Worm (Caenorhabditis elegans): ENCODE measurements around the gene sru-1.

The sru-1 gene

DNA sequence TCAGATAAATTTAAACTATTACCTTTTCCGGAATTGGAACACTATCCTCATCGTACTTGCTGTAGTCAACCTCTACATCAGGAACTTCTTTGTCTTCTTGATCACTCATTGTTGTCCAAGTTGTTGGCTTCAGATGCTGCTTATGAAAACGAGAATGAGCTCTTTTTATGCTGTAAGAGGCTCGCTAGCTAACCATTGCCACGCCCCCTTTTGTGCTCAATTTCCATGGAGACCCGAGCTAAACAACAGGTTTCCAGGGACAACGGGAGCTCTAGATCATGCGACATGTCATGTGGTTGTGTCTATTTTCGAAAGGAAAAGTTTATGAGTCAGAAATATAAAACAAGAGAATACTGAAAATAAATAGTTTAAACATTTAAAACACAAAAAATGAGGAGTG, 22.0 kb downstream of the sru-1 start, which contains the start of gene C33A12.4:
Gene C33A12.4 (minus strand): TSS at position 131 of the 400 bp plus-strand sequence.
- no peak for TF ChIP-seq nhr-76 (tag; optimal IDR thresholded peaks at IDR 0.05)
- peak; percentile 17 for TF ChIP-seq fkh-10 (GFP tag; optimal IDR thresholded peaks at IDR 0.05)
- TF ChIP-seq zag-1 (tag; optimal IDR thresholded peaks at IDR 0.05): no peak
- TF ChIP-seq nhr-12 (tag; optimal IDR thresholded peaks at IDR 0.05): no peak
- no peak for TF ChIP-seq ZK546.5 (tag; optimal IDR thresholded peaks at IDR 0.05)
- no peak for TF ChIP-seq nhr-28 (tag; optimal IDR thresholded peaks at IDR 0.05)
- TF ChIP-seq elt-2 (tag; optimal IDR thresholded peaks at IDR 0.05): no peak
- TF ChIP-seq nfya-1 (tag; optimal IDR thresholded peaks at IDR 0.05; ENCODE audit: insufficient read depth): peak; percentile 2
- no peak for TF ChIP-seq nhr-77 (tag; optimal IDR thresholded peaks at IDR 0.05)
- no peak for TF ChIP-seq sea-2 (GFP tag; optimal IDR thresholded peaks at IDR 0.05)

DNA sequence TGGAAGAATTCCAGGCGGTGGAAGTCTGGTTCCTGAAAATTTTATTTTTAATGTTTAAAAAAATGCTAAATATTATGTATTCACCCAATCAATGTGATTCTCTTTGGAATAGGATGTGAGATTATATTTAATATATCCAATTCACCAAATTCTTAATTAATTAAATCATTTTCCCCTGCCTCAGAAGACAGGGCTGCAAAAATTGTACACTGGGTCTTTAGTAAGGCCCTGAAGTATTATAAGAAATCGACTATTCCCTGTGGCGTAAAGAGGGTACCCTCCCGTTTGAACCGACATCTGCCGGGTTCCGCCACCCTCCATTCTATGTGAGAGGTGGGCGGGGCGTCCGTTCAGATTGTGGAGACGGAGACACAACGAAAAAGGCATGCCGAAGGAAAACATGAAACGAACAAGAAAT, 22.8 kb downstream of the sru-1 start:
- TF ChIP-seq nhr-77 (tag; optimal IDR thresholded peaks at IDR 0.05): no peak
- TF ChIP-seq mdl-1 (tag; optimal IDR thresholded peaks at IDR 0.05): peak; percentile 47
- peak; percentile 94 for TF ChIP-seq ama-1 (optimal IDR thresholded peaks at IDR 0.05)
- no peak for TF ChIP-seq sea-2 (GFP tag; optimal IDR thresholded peaks at IDR 0.05)
- TF ChIP-seq eor-1 (tag; optimal IDR thresholded peaks at IDR 0.05): no peak
- TF ChIP-seq nhr-11 (tag; optimal IDR thresholded peaks at IDR 0.05): no peak
- TF ChIP-seq nhr-67 (tag; optimal IDR thresholded peaks at IDR 0.05): no peak
- TF ChIP-seq egl-5 (tag; optimal IDR thresholded peaks at IDR 0.05): peak; percentile 59
- TF ChIP-seq unc-62 (GFP tag; optimal IDR thresholded peaks at IDR 0.05): peak; percentile 20
- peak; percentile 28 for TF ChIP-seq jun-1 (tag; optimal IDR thresholded peaks at IDR 0.05)
- TF ChIP-seq skn-1 (tag; optimal IDR thresholded peaks at IDR 0.05): no peak
- TF ChIP-seq pha-4 (tag; optimal IDR thresholded peaks at IDR 0.05): peak; percentile 43
- no peak for TF ChIP-seq nhr-237 (tag; optimal IDR thresholded peaks at IDR 0.05)
- TF ChIP-seq ceh-82 (tag; optimal IDR thresholded peaks at IDR 0.05): peak; percentile 76
- peak; percentile 73 for TF ChIP-seq nhr-23 (tag; optimal IDR thresholded peaks at IDR 0.05)
- TF ChIP-seq ceh-16 (tag; optimal IDR thresholded peaks at IDR 0.05): no peak
- peak; percentile 51 for TF ChIP-seq zag-1 (tag; optimal IDR thresholded peaks at IDR 0.05)
- TF ChIP-seq aly-2 (tag; optimal IDR thresholded peaks at IDR 0.05): no peak
- TF ChIP-seq nhr-76 (tag; optimal IDR thresholded peaks at IDR 0.05): peak; percentile 55
- no peak for TF ChIP-seq ZK546.5 (tag; optimal IDR thresholded peaks at IDR 0.05)
- no peak for TF ChIP-seq elt-1 (tag; optimal IDR thresholded peaks at IDR 0.05)
- peak; percentile 88 for TF ChIP-seq hmg-11 (tag; optimal IDR thresholded peaks at IDR 0.05)
- peak; percentile 0 for TF ChIP-seq pqm-1 (tag; optimal IDR thresholded peaks at IDR 0.05)
- TF ChIP-seq daf-12 (tag; optimal IDR thresholded peaks at IDR 0.05): peak; percentile 49
- TF ChIP-seq nfya-1 (tag; optimal IDR thresholded peaks at IDR 0.05; ENCODE audit: insufficient read depth): peak; percentile 90
- peak; percentile 32 for TF ChIP-seq fkh-10 (GFP tag; optimal IDR thresholded peaks at IDR 0.05)
- TF ChIP-seq egl-27 (tag; optimal IDR thresholded peaks at IDR 0.05): no peak
- TF ChIP-seq nhr-28 (tag; optimal IDR thresholded peaks at IDR 0.05): peak; percentile 59
- peak; percentile 37 for TF ChIP-seq lin-39 (tag; optimal IDR thresholded peaks at IDR 0.05)
- TF ChIP-seq ztf-4 (tag; optimal IDR thresholded peaks at IDR 0.05): no peak
- TF ChIP-seq R02D3.7 (tag; optimal IDR thresholded peaks at IDR 0.05): peak; percentile 72
- peak; percentile 59 for TF ChIP-seq ceh-28 (tag; optimal IDR thresholded peaks at IDR 0.05)
- TF ChIP-seq elt-2 (tag; optimal IDR thresholded peaks at IDR 0.05): no peak
- no peak for TF ChIP-seq unc-39 (tag; optimal IDR thresholded peaks at IDR 0.05)
- TF ChIP-seq nhr-12 (tag; optimal IDR thresholded peaks at IDR 0.05): no peak
- TF ChIP-seq lin-15B (tag; optimal IDR thresholded peaks at IDR 0.05): peak; percentile 41
- no peak for TF ChIP-seq mml-1 (tag; optimal IDR thresholded peaks at IDR 0.05)
- no peak for TF ChIP-seq ztf-11 (tag; optimal IDR thresholded peaks at IDR 0.05)
- TF ChIP-seq fos-1 (tag; optimal IDR thresholded peaks at IDR 0.05): peak; percentile 1
- no peak for TF ChIP-seq fkh-2 (tag; optimal IDR thresholded peaks at IDR 0.05)
- peak; percentile 99 for TF ChIP-seq snpc-4 (tag; optimal IDR thresholded peaks at IDR 0.05)
- no peak for TF ChIP-seq ceh-9 (tag; optimal IDR thresholded peaks at IDR 0.05)
- no peak for TF ChIP-seq elt-3 (tag; optimal IDR thresholded peaks at IDR 0.05)
- peak; percentile 92 for TF ChIP-seq nhr-25 (tag; optimal IDR thresholded peaks at IDR 0.05)
- peak; percentile 64 for TF ChIP-seq nhr-43 (tag; optimal IDR thresholded peaks at IDR 0.05; ENCODE audit: poor library complexity, severe bottlenecking)
- TF ChIP-seq tbx-2 (tag; optimal IDR thresholded peaks at IDR 0.05): peak; percentile 68
- TF ChIP-seq lsy-12 (tag; optimal IDR thresholded peaks at IDR 0.05): peak; percentile 83

All from whole organism, L3 larva.